Worm (Caenorhabditis elegans) whole organism, young adult: ENCODE measurements around the gene sod-1.

Source experiments
- B0019.2 ChIP-seq: fragments of 200-800 bp; sonication (Bioruptor generic); conservative IDR thresholded peaks from 2 replicates; pipeline ENCODE4 v1.3.6; 2022; ENCODE audit warnings: missing genetic modification reagents, missing genetic modification characterization, missing compliant biosample characterization
- C17E4.6 ChIP-seq: fragments of 200-800 bp; sonication (Bioruptor generic); IDR thresholded peaks from 2 replicates; pipeline ENCODE4 v1.3.6; 2022; ENCODE audit warnings: missing genetic modification reagents, missing genetic modification characterization, missing compliant biosample characterization
- F37B4.10 ChIP-seq: fragments of 200-800 bp; sonication (Bioruptor generic); IDR thresholded peaks from 2 replicates; pipeline ENCODE4 v1.3.6; 2022; ENCODE audit warnings: missing genetic modification characterization, missing compliant biosample characterization
- F39B2.1 ChIP-seq: fragments of 200-800 bp; sonication (Bioruptor generic); IDR thresholded peaks from 2 replicates; pipeline ENCODE4 v1.3.6; 2022; ENCODE audit warnings: missing genetic modification reagents, missing genetic modification characterization, missing compliant biosample characterization
- F49E8.2 ChIP-seq: sonication (generic microtip); optimal IDR thresholded peaks from 3 replicates; lab custom pipeline; 2017; ENCODE audit warnings: missing genetic modification characterization, mild to moderate bottlenecking, missing compliant biosample characterization, antibody characterized with exemption, moderate library complexity; ENCODE audit not compliant: insufficient read depth
- F52B5.7 ChIP-seq: sonication (generic microtip); optimal IDR thresholded peaks from 2 replicates; lab custom pipeline; 2016; ENCODE audit warnings: mild to moderate bottlenecking, missing genetic modification characterization, missing compliant biosample characterization
- F57A8.1 ChIP-seq: fragments of 200-800 bp; sonication (Bioruptor generic); optimal IDR thresholded peaks from 2 replicates; lab custom pipeline; 2018; ENCODE audit warnings: mild to moderate bottlenecking, missing genetic modification characterization, moderate library complexity, missing compliant biosample characterization
- F57C9.4 ChIP-seq: sonication (generic microtip); optimal IDR thresholded peaks from 2 replicates; lab custom pipeline; 2017; ENCODE audit warnings: mild to moderate bottlenecking, missing genetic modification characterization, missing compliant biosample characterization
- T26A5.8 ChIP-seq: sonication (generic microtip); optimal IDR thresholded peaks from 2 replicates; lab custom pipeline; 2016; ENCODE audit warnings: missing genetic modification characterization, missing compliant biosample characterization
- Y67H2A.10 ChIP-seq: fragments of 200-800 bp; sonication (Bioruptor generic); conservative IDR thresholded peaks from 2 replicates; pipeline ENCODE4 v1.3.6; 2022; ENCODE audit warnings: missing genetic modification reagents, missing genetic modification characterization, missing compliant biosample characterization
- Y79H2A.3 ChIP-seq: fragments of 200-800 bp; sonication (Bioruptor generic); conservative IDR thresholded peaks from 2 replicates; pipeline ENCODE4 v1.3.6; 2022; ENCODE audit warnings: missing genetic modification reagents, missing genetic modification characterization, missing compliant biosample characterization
- ama-1 ChIP-seq, 3 experiments: fragments of 150-350 bp in 1 of 3; sonication (generic microtip) in 2 of 3; optimal IDR thresholded peaks; 2 replicates each; lab custom pipeline; 2014 to 2018; ENCODE audit warnings: missing biosample characterization in 2 of 3, missing genetic modification characterization in 2 of 3, missing genetic modification reagents in 2 of 3
- aptf-3 ChIP-seq: fragments of 200-800 bp; sonication (Bioruptor generic); IDR thresholded peaks from 2 replicates; pipeline ENCODE4 v1.3.6; 2022; ENCODE audit warnings: missing genetic modification characterization, missing compliant biosample characterization
- athp-1 ChIP-seq: sonication (generic microtip); optimal IDR thresholded peaks from 2 replicates; lab custom pipeline; 2017; ENCODE audit warnings: mild to moderate bottlenecking, missing genetic modification characterization, missing compliant biosample characterization
- attf-3 ChIP-seq: fragments of 200-800 bp; sonication (Bioruptor generic); conservative IDR thresholded peaks from 2 replicates; pipeline ENCODE4 v1.3.6; 2022; ENCODE audit warnings: missing genetic modification reagents, missing genetic modification characterization, missing compliant biosample characterization
- ceh-100 ChIP-seq: fragments of 200-800 bp; sonication (Bioruptor generic); IDR thresholded peaks from 2 replicates; pipeline ENCODE4 v1.3.6; 2022; ENCODE audit warnings: missing genetic modification reagents, missing genetic modification characterization, missing compliant biosample characterization
- ceh-27 ChIP-seq: fragments of 200-800 bp; sonication (Bioruptor generic); optimal IDR thresholded peaks from 2 replicates; lab custom pipeline; 2018; ENCODE audit warnings: mild to moderate bottlenecking, missing genetic modification characterization, moderate library complexity, missing compliant biosample characterization
- ceh-79 ChIP-seq: sonication (generic microtip); optimal IDR thresholded peaks from 2 replicates; lab custom pipeline; 2017; ENCODE audit warnings: mild to moderate bottlenecking, missing genetic modification characterization, missing compliant biosample characterization
- chd-7 ChIP-seq: sonication (generic microtip); optimal IDR thresholded peaks from 2 replicates; lab custom pipeline; 2016; ENCODE audit warnings: mild to moderate bottlenecking, missing genetic modification characterization, moderate library complexity, missing compliant biosample characterization
- dpl-1 ChIP-seq: fragments of 150-350 bp; optimal IDR thresholded peaks from 2 replicates; lab custom pipeline; 2014; ENCODE audit warnings: missing biosample characterization, missing genetic modification reagents, missing genetic modification characterization
- ets-4 ChIP-seq: fragments of 200-800 bp; sonication (Bioruptor generic); optimal IDR thresholded peaks from 2 replicates; lab custom pipeline; 2018; ENCODE audit warnings: mild to moderate bottlenecking, missing genetic modification characterization, missing compliant biosample characterization
- fkh-3 ChIP-seq: sonication (generic microtip); optimal IDR thresholded peaks from 2 replicates; lab custom pipeline; 2016; ENCODE audit warnings: mild to moderate bottlenecking, missing genetic modification characterization, missing compliant biosample characterization
- hmg-1.2 ChIP-seq: fragments of 200-800 bp; sonication (Bioruptor generic); IDR thresholded peaks from 2 replicates; pipeline ENCODE4 v1.3.6; 2022; ENCODE audit warnings: missing genetic modification reagents, missing genetic modification characterization, missing compliant biosample characterization
- let-607 ChIP-seq, 2 experiments: fragments of 200-800 bp in 1 of 2; sonication (Bioruptor generic) in 1 of 2; sonication (generic microtip) in 1 of 2; optimal IDR thresholded peaks; 2 replicates each; lab custom pipeline; 2016 to 2018; ENCODE audit warnings: mild to moderate bottlenecking in 2 of 2, missing compliant biosample characterization in 2 of 2, missing genetic modification characterization in 2 of 2, moderate library complexity in 2 of 2, missing genotype in 1 of 2
- lin-35 ChIP-seq, 3 experiments: fragments of 150-350 bp in 2 of 3; sonication (generic microtip) in 1 of 3; optimal IDR thresholded peaks; 2 replicates each; lab custom pipeline; 2014 to 2018; ENCODE audit warnings: missing biosample characterization in 3 of 3, missing genetic modification characterization in 3 of 3, missing genetic modification reagents in 3 of 3
- lin-40 ChIP-seq: sonication (generic microtip); optimal IDR thresholded peaks from 2 replicates; lab custom pipeline; 2016; ENCODE audit warnings: missing genetic modification characterization, mild to moderate bottlenecking, missing compliant biosample characterization, missing genotype, missing genetic modification reagents
- lir-1 ChIP-seq: fragments of 200-800 bp; sonication (Bioruptor generic); conservative IDR thresholded peaks from 2 replicates; pipeline ENCODE4 v1.3.6; 2022; ENCODE audit warnings: missing genetic modification reagents, missing genetic modification characterization, missing compliant biosample characterization
- madf-8 ChIP-seq: fragments of 200-800 bp; sonication (Bioruptor generic); conservative IDR thresholded peaks from 2 replicates; pipeline ENCODE4 v1.3.6; 2022; ENCODE audit warnings: missing genetic modification reagents, missing genetic modification characterization, missing compliant biosample characterization
- mxl-1 ChIP-seq: sonication (generic microtip); optimal IDR thresholded peaks from 2 replicates; lab custom pipeline; 2016; ENCODE audit warnings: missing genetic modification characterization, missing compliant biosample characterization
- nhr-27 ChIP-seq: fragments of 200-800 bp; sonication (Bioruptor generic); optimal IDR thresholded peaks from 2 replicates; lab custom pipeline; 2018; ENCODE audit warnings: mild to moderate bottlenecking, missing genetic modification characterization, moderate library complexity, missing compliant biosample characterization
- nhr-80 ChIP-seq: sonication (generic microtip); optimal IDR thresholded peaks from 2 replicates; lab custom pipeline; 2016; ENCODE audit warnings: missing genetic modification characterization, missing compliant biosample characterization
- sdz-38 ChIP-seq: sonication (generic microtip); optimal IDR thresholded peaks from 2 replicates; lab custom pipeline; 2016; ENCODE audit warnings: missing genotype, missing genetic modification characterization, missing compliant biosample characterization
- tbx-9 ChIP-seq: sonication (generic microtip); optimal IDR thresholded peaks from 2 replicates; lab custom pipeline; 2016; ENCODE audit warnings: borderline replicate concordance, missing genetic modification characterization, inconsistent platforms, missing compliant biosample characterization
- xnd-1 ChIP-seq: sonication (generic microtip); optimal IDR thresholded peaks from 2 replicates; lab custom pipeline; 2016; ENCODE audit warnings: missing genotype, missing genetic modification reagents, missing genetic modification characterization, missing compliant biosample characterization
- ztf-3 ChIP-seq: fragments of 200-800 bp; sonication (Bioruptor generic); optimal IDR thresholded peaks from 2 replicates; lab custom pipeline; 2018; ENCODE audit warnings: mild to moderate bottlenecking, missing genetic modification characterization, missing compliant biosample characterization

Gene sod-1

ce11 chrII:6940726-6941230, 32.9 kb downstream of the sod-1 start:
- TF ChIP-seq tbx-9 (tag; lab: Kevin White, UChicago) = no peak
- TF ChIP-seq madf-8 (GFP tag; lab: Robert Waterston, UW) = no peak
- no peak for TF ChIP-seq nhr-80
- TF ChIP-seq aptf-3 (GFP tag; lab: Robert Waterston, UW) = no peak
- no peak for TF ChIP-seq xnd-1 (tag; lab: Kevin White, UChicago)
- TF ChIP-seq, all 124 proteins: peak for 0

DNA sequence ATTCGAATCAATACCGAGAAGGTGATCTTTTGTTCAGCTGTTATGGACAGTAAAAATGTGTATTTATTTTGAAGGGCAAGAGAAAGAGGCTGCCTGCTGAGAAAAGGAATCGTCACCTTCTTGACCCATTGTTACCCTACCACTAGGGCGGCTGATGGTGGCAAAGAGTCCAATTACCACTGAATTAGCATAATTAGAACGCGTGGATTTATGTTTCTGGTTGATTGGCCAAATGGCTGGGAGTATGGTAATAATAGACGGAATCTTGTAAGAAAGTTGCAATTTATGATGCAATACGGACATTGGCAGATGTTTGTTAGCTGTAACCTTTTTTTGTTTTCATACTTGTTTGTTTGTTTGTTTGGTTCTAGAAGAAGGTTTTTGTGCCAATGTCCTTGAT, 33.8 kb downstream of the sod-1 start:
- TF ChIP-seq lin-40 = no peak
- TF ChIP-seq let-607 (tag; optimal IDR thresholded peaks at IDR 0.05; lab: Kevin White, UChicago) = no peak
- no peak for TF ChIP-seq F49E8.2
- TF ChIP-seq F57C9.4 = no peak
- no peak for TF ChIP-seq hmg-1.2 (GFP tag; lab: Robert Waterston, UW)
- TF ChIP-seq athp-1 (tag; lab: Kevin White, UChicago) = no peak
- no peak for TF ChIP-seq lin-35 (GFP tag; optimal IDR thresholded peaks at IDR 0.05; lab: Kevin White, UChicago)
- TF ChIP-seq Y79H2A.3 = no peak
- TF ChIP-seq ceh-79 (tag; lab: Kevin White, UChicago) = no peak
- TF ChIP-seq F39B2.1 (GFP tag; lab: Robert Waterston, UW) = no peak
- TF ChIP-seq ztf-3 (GFP tag; lab: Kevin White, UChicago) = no peak

ce11 chrII:6937057-6937456, 36.6 kb downstream of the sod-1 start:
- no peak for TF ChIP-seq sdz-38 (tag; lab: Kevin White, UChicago)
- TF ChIP-seq F37B4.10 (GFP tag; lab: Robert Waterston, UW) = no peak
- no peak for TF ChIP-seq ceh-100 (GFP tag; lab: Robert Waterston, UW)
- TF ChIP-seq F52B5.7 = no peak
- TF ChIP-seq Y67H2A.10 (GFP tag; lab: Robert Waterston, UW) = no peak
- no peak for TF ChIP-seq T26A5.8 (tag; lab: Kevin White, UChicago)
- no peak for TF ChIP-seq ets-4 (GFP tag; lab: Kevin White, UChicago)
- no peak for TF ChIP-seq ceh-27 (GFP tag; lab: Kevin White, UChicago)
- TF ChIP-seq F57A8.1 (GFP tag; lab: Kevin White, UChicago) = no peak
- no peak for TF ChIP-seq chd-7 (tag; lab: Kevin White, UChicago)
- TF ChIP-seq fkh-3 (tag; lab: Kevin White, UChicago) = no peak
- no peak for TF ChIP-seq attf-3 (GFP tag; lab: Robert Waterston, UW)
- no peak for TF ChIP-seq lir-1
- TF ChIP-seq C17E4.6 (GFP tag; lab: Robert Waterston, UW) = no peak
- no peak for TF ChIP-seq dpl-1 (GFP tag; lab: Kevin White, UChicago)
- TF ChIP-seq mxl-1 (tag; lab: Kevin White, UChicago) = no peak
- no peak for TF ChIP-seq nhr-27
- no peak for TF ChIP-seq nhr-80

ce11 chrII:6936528-6936927, 37.2 kb downstream of the sod-1 start:
- no peak for TF ChIP-seq B0019.2
- no peak for TF ChIP-seq athp-1 (tag; lab: Kevin White, UChicago)
- peak; percentile 38 for TF ChIP-seq nhr-80
- TF ChIP-seq ama-1 (optimal IDR thresholded peaks at IDR 0.05; lab: Kevin White, UChicago) = no peak
- TF ChIP-seq ama-1 (GFP tag; optimal IDR thresholded peaks at IDR 0.05; lab: Kevin White, UChicago) = no peak
- TF ChIP-seq, all 124 proteins: peak for 1
